Fruit fly (Drosophila melanogaster): ENCODE data around the gene mus81.
A peak's percentile ranks its signal among the peaks of the same experiment; 100 is the strongest.

mus81 gene

dm6 chrX:900725-901345 is 40.0 kb upstream of the mus81 start (continued):
- no peak for TF ChIP-seq ash1 (GFP tag; optimal IDR thresholded peaks at IDR 0.05)
- peak; percentile 59 for TF ChIP-seq D19A (tag; optimal IDR thresholded peaks at IDR 0.05)
- TF ChIP-seq MESR4 (GFP tag; optimal IDR thresholded peaks at IDR 0.05): peak; percentile 10
- TF ChIP-seq CTCF (GFP tag; optimal IDR thresholded peaks at IDR 0.05): peak; percentile 15
- TF ChIP-seq mirr (GFP tag; optimal IDR thresholded peaks at IDR 0.05): peak; percentile 51
- TF ChIP-seq oc (tag; optimal IDR thresholded peaks at IDR 0.05): peak; percentile 68
- TF ChIP-seq sens-2 (GFP tag; IDR thresholded peaks at IDR 0.05): peak; percentile 53; the same call in 1 of the 2 replicates
- peak; percentile 29 for TF ChIP-seq CG33557 (GFP tag; optimal IDR thresholded peaks at IDR 0.05)
- TF ChIP-seq D (optimal IDR thresholded peaks at IDR 0.05): no peak
- peak; percentile 51 for TF ChIP-seq D (GFP tag; optimal IDR thresholded peaks at IDR 0.05)
- no peak for TF ChIP-seq CG15073 (GFP tag; optimal IDR thresholded peaks at IDR 0.05)
- TF ChIP-seq tx (GFP tag; optimal IDR thresholded peaks at IDR 0.05): peak; percentile 56
- TF ChIP-seq dmrt11E (tag; optimal IDR thresholded peaks at IDR 0.05): peak; percentile 57
- TF ChIP-seq CG17359 (tag; optimal IDR thresholded peaks at IDR 0.05): peak; percentile 82
- TF ChIP-seq CkIIα-i1 (GFP tag; IDR thresholded peaks at IDR 0.05): no peak
- peak; percentile 58; the same call in 1 of the 3 replicates for TF ChIP-seq CG3726 (GFP tag; IDR thresholded peaks at IDR 0.05)
- TF ChIP-seq hb (GFP tag; IDR thresholded peaks at IDR 0.05; ENCODE audit: partially characterized antibody): no peak
- TF ChIP-seq zen2 (GFP tag; IDR thresholded peaks at IDR 0.05; ENCODE audit: partially characterized antibody): no peak
- TF ChIP-seq Abd-B (GFP tag; optimal IDR thresholded peaks at IDR 0.05): peak; percentile 75
- peak; percentile 13 for TF ChIP-seq fd64A (GFP tag; optimal IDR thresholded peaks at IDR 0.05)
- TF ChIP-seq CG31441 (GFP tag; IDR thresholded peaks at IDR 0.05): peak; percentile 79
- peak; percentile 98 for TF ChIP-seq Ets65A (GFP tag)
- peak; percentile 56 for TF ChIP-seq CG18011 (GFP tag; optimal IDR thresholded peaks at IDR 0.05)
- peak; percentile 52 for TF ChIP-seq Gsc (GFP tag; IDR thresholded peaks at IDR 0.05)
- TF ChIP-seq ftz-f1 (GFP tag; optimal IDR thresholded peaks at IDR 0.05): no peak
- TF ChIP-seq lov (optimal IDR thresholded peaks at IDR 0.05): no peak
- no peak for TF ChIP-seq lov (GFP tag; IDR thresholded peaks at IDR 0.05)
- peak; percentile 43 for TF ChIP-seq CG5245 (GFP tag; optimal IDR thresholded peaks at IDR 0.05)
- peak; percentile 33 for TF ChIP-seq Sry-δ (GFP tag; optimal IDR thresholded peaks at IDR 0.05)
- peak in 1 of 2 experiments; percentile 49 for TF ChIP-seq Eip74EF (GFP tag; optimal IDR thresholded peaks at IDR 0.05)
- no peak for TF ChIP-seq Bgb (GFP tag; IDR thresholded peaks at IDR 0.05; ENCODE audit: partially characterized antibody)
- peak; percentile 46 for TF ChIP-seq CG4282 (GFP tag; optimal IDR thresholded peaks at IDR 0.05)
- TF ChIP-seq CG6254 (GFP tag; optimal IDR thresholded peaks at IDR 0.05): peak; percentile 31
- TF ChIP-seq pfk (GFP tag; optimal IDR thresholded peaks at IDR 0.05): no peak
- peak; percentile 81 for TF ChIP-seq CG8924 (tag; optimal IDR thresholded peaks at IDR 0.05)
- no peak for TF ChIP-seq nerfin-2 (GFP tag; IDR thresholded peaks at IDR 0.05; ENCODE audit: partially characterized antibody)
- peak; percentile 52; the same call in 1 of the 2 replicates for TF ChIP-seq al (GFP tag; IDR thresholded peaks at IDR 0.05)
- TF ChIP-seq CG10147 (GFP tag; optimal IDR thresholded peaks at IDR 0.05): peak; percentile 62
- TF ChIP-seq fru (optimal IDR thresholded peaks at IDR 0.05): no peak
- peak; percentile 73 for TF ChIP-seq tap (tag; optimal IDR thresholded peaks at IDR 0.05)
- peak; percentile 44 for TF ChIP-seq slou (GFP tag; optimal IDR thresholded peaks at IDR 0.05)
- TF ChIP-seq br (optimal IDR thresholded peaks at IDR 0.05): no peak
- TF ChIP-seq CG1792 (GFP tag; optimal IDR thresholded peaks at IDR 0.05): peak; percentile 42
- TF ChIP-seq YL-1 (GFP tag; optimal IDR thresholded peaks at IDR 0.05): no peak
- peak; percentile 48; the same call in 1 of the 2 replicates for TF ChIP-seq CG5953 (GFP tag; IDR thresholded peaks at IDR 0.05)
- peak; percentile 39 for TF ChIP-seq D19B (GFP tag; optimal IDR thresholded peaks at IDR 0.05)
- TF ChIP-seq Elba2 (GFP tag; optimal IDR thresholded peaks at IDR 0.05): no peak
- TF ChIP-seq H15 (GFP tag; IDR thresholded peaks at IDR 0.05): peak; percentile 67; the same call in 2 of the 3 replicates
- no peak for TF ChIP-seq Stat92E (GFP tag; optimal IDR thresholded peaks at IDR 0.05)
- peak; percentile 37; the same call in 1 of the 2 replicates for TF ChIP-seq CG14667 (GFP tag; IDR thresholded peaks at IDR 0.05)
- peak; percentile 61 to 82 for TF ChIP-seq chif (GFP tag; optimal IDR thresholded peaks at IDR 0.05)
